Worm (Caenorhabditis elegans) whole organism, early embryonic: ENCODE results near the gene F38B6.8.

Source experiments
- B0310.2 ChIP-seq: sonication (generic microtip); optimal IDR thresholded peaks from 2 replicates; lab custom pipeline; 2016; ENCODE audit warnings: mild to moderate bottlenecking, missing genetic modification characterization, missing compliant biosample characterization
- F13C5.2 ChIP-seq: sonication (generic microtip); optimal IDR thresholded peaks from 2 replicates; lab custom pipeline; 2017; ENCODE audit warnings: mild to moderate bottlenecking, missing genetic modification characterization, inconsistent platforms, missing compliant biosample characterization
- aly-1 ChIP-seq: sonication (generic microtip); optimal IDR thresholded peaks from 2 replicates; lab custom pipeline; 2016; ENCODE audit warnings: missing genetic modification characterization, missing compliant biosample characterization
- ama-1 ChIP-seq: fragments of 150-350 bp; optimal IDR thresholded peaks from 2 replicates; lab custom pipeline; 2014
- ceh-13 ChIP-seq: fragments of 200-800 bp; sonication (Bioruptor generic); optimal IDR thresholded peaks from 2 replicates; lab custom pipeline; 2018; ENCODE audit warnings: mild to moderate bottlenecking, missing genetic modification characterization, missing compliant biosample characterization
- ceh-36 ChIP-seq: sonication (generic microtip); optimal IDR thresholded peaks from 2 replicates; lab custom pipeline; 2016; ENCODE audit warnings: missing genetic modification characterization, inconsistent platforms, missing compliant biosample characterization
- ets-7 ChIP-seq: sonication (generic microtip); optimal IDR thresholded peaks from 2 replicates; lab custom pipeline; 2016; ENCODE audit warnings: missing genotype, missing genetic modification characterization, missing compliant biosample characterization
- flt-1 ChIP-seq: fragments of 200-800 bp; sonication (Bioruptor generic); IDR thresholded peaks from 2 replicates; pipeline ENCODE4 v1.3.6; 2022; ENCODE audit warnings: missing genetic modification characterization, missing compliant biosample characterization
- hmbx-1 ChIP-seq: sonication (generic microtip); optimal IDR thresholded peaks from 2 replicates; lab custom pipeline; 2016; ENCODE audit warnings: mild to moderate bottlenecking, missing genetic modification characterization, missing compliant biosample characterization
- hmg-4 ChIP-seq: fragments of 200-800 bp; sonication (Bioruptor generic); optimal IDR thresholded peaks from 2 replicates; lab custom pipeline; 2018; ENCODE audit warnings: mild to moderate bottlenecking, missing genetic modification characterization, missing compliant biosample characterization
- hnd-1 ChIP-seq: sonication (generic microtip); optimal IDR thresholded peaks from 2 replicates; lab custom pipeline; 2016; ENCODE audit warnings: missing genetic modification characterization, missing compliant biosample characterization
- pes-1 ChIP-seq: fragments of 200-800 bp; sonication (Bioruptor generic); IDR thresholded peaks from 2 replicates; pipeline ENCODE4 v1.3.6; 2022; ENCODE audit warnings: missing genetic modification reagents, missing genetic modification characterization, missing compliant biosample characterization
- scrt-1 ChIP-seq: fragments of 200-800 bp; sonication (Bioruptor generic); IDR thresholded peaks from 2 replicates; pipeline ENCODE4 v1.3.6; 2022; ENCODE audit warnings: missing genetic modification characterization, missing compliant biosample characterization
- sea-1 ChIP-seq: fragments of 200-800 bp; sonication (Bioruptor generic); conservative IDR thresholded peaks from 2 replicates; pipeline ENCODE4 v1.3.6; 2022; ENCODE audit warnings: missing genetic modification characterization, missing compliant biosample characterization
- tbx-11 ChIP-seq: fragments of 200-800 bp; sonication (Bioruptor generic); IDR thresholded peaks from 2 replicates; pipeline ENCODE4 v1.3.6; 2022; ENCODE audit warnings: missing genetic modification characterization, missing compliant biosample characterization
- tbx-37 ChIP-seq: fragments of 200-800 bp; sonication (Bioruptor generic); conservative IDR thresholded peaks from 2 replicates; pipeline ENCODE4 v1.3.6; 2022; ENCODE audit warnings: missing genetic modification reagents, missing genetic modification characterization, missing compliant biosample characterization
- tra-4 ChIP-seq: sonication (generic microtip); optimal IDR thresholded peaks from 2 replicates; lab custom pipeline; 2017; ENCODE audit warnings: missing genetic modification characterization, missing compliant biosample characterization

Gene F38B6.8

DNA sequence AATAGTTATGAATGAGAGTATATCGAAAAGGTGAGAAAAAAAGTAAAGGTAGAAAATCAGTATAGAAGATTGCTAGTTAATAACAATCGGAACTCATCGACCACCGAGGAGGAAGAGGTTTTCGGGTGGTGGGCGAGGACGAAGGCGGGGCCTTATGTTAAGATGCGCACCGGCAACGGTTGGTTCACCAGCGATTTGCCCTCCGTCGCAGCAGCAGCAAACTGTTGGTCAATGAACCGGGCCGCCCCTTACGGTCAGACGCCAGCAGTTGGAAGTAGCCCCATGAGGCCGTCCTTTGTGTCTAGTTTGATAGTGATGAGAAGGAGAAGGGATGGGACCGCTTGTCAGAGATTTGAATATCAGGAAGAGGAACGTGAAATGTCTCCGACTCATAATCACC is 13.7 kb downstream of the F38B6.8 start, which contains the start of gene nhr-137:
Gene nhr-137, minus strand, starts transcription at position 101 of the 400 bp plus-strand sequence.
- TF ChIP-seq tra-4 (no peak), pes-1 (GFP tag; lab: Robert Waterston, UW) (no peak), B0310.2 (no peak), hmbx-1 (no peak), scrt-1 (no peak), F13C5.2 (tag; lab: Kevin White, UChicago) (no peak), aly-1 (tag; lab: Kevin White, UChicago) (no peak), hnd-1 (tag; lab: Kevin White, UChicago) (no peak), tbx-37 (no peak), tbx-11 (GFP tag; lab: Robert Waterston, UW) (no peak), ceh-36 (no peak), sea-1 (GFP tag; lab: Robert Waterston, UW) (no peak), flt-1 (GFP tag; lab: Robert Waterston, UW) (no peak), ets-7 (tag; lab: Kevin White, UChicago) (no peak), ceh-13 (GFP tag; lab: Kevin White, UChicago) (no peak)

- TF ChIP-seq B0310.2, result no peak
- no peak for TF ChIP-seq flt-1 (GFP tag; lab: Robert Waterston, UW)
- TF ChIP-seq tbx-37, result no peak
- TF ChIP-seq tbx-11 (GFP tag; lab: Robert Waterston, UW), result no peak
- TF ChIP-seq ceh-36, result no peak
- TF ChIP-seq ama-1 (lab: Kevin White, UChicago), result no peak
- TF ChIP-seq hmg-4 (GFP tag; lab: Kevin White, UChicago), result no peak
- no peak for TF ChIP-seq scrt-1
- no peak for TF ChIP-seq F13C5.2 (tag; lab: Kevin White, UChicago)
- TF ChIP-seq tra-4, result no peak
- no peak for TF ChIP-seq hmbx-1
- no peak for TF ChIP-seq aly-1 (tag; lab: Kevin White, UChicago)
- TF ChIP-seq ceh-13 (GFP tag; lab: Kevin White, UChicago), result no peak
- TF ChIP-seq sea-1 (GFP tag; lab: Robert Waterston, UW), result no peak
- no peak for TF ChIP-seq ets-7 (tag; lab: Kevin White, UChicago)
- TF ChIP-seq hnd-1 (tag; lab: Kevin White, UChicago), result no peak
- TF ChIP-seq pes-1 (GFP tag; lab: Robert Waterston, UW), result no peak
These were observed 15.1 kb downstream of the F38B6.8 start for ce11 chrX:6667468-6667867.

DNA sequence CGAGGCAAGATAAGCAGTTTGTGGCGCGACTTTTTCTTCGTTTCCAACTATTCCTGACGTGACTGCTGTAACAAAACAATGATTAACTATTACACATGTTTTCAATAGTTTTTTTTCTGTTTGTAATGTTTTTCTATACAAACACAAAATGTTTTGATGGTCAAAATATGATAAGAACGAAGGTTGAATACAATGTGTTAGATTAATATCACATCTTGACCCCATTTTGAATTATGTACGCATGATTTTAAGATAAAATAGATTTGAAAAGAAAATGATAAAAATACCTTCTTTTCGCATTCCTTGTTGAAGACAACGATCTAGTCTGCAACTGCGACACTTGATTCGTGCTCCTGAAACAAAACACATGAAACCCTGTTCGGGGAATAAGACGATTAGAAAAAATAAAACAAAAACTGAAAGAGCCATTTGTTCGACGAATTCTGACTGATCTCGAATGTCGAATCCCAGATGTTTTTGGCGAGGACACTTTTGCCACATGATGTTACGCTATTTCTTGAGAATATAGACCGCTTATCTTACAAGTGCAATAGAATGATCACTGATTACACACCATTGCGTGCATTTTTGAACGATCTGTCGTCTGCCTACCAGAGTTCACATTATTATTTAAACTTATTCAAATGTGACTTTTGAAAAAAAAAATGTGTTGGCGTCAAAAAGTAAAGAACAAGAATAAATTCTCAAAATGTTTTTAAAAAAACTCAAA is 17.3 kb downstream of the F38B6.8 start:
- TF ChIP-seq scrt-1 (no peak), ets-7 (tag; lab: Kevin White, UChicago) (no peak), sea-1 (GFP tag; lab: Robert Waterston, UW) (no peak), F13C5.2 (tag; lab: Kevin White, UChicago) (no peak)

DNA sequence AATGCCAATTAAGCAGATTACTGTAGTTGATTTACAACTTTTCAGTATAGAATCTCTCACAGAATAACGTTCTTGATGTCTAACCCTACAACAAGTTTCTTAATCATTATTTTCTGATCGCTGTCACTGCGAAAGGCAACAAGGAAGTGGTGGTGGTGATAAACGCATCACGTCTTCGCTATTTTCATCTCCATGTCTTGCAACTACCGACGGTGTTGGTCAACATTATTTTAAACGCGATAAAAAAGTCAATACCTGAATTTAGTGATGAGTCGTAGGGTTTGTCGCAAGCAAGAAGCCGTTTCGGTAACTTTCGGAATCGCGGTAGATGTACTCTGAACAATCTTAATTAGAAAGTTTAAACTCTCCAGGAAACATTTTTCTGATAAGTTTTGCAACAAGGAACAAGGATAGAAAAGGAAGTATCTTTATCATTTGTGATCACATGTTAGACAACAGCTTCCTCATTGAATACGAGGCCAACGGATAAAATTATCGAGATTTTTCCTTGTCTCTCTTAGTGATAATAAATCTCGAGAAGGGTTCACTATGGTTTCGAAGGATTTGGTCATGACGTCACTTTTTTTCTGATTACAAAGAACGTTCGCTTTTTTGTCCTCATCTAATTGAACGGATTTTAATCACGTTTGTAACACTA is 18.7 kb downstream of the F38B6.8 start:
- TF ChIP-seq flt-1 (GFP tag; lab: Robert Waterston, UW) (no peak), scrt-1 (no peak), pes-1 (GFP tag; lab: Robert Waterston, UW) (no peak), tra-4 (no peak), B0310.2 (no peak), ceh-36 (no peak), sea-1 (GFP tag; lab: Robert Waterston, UW) (no peak), tbx-37 (no peak), hmbx-1 (no peak), tbx-11 (GFP tag; lab: Robert Waterston, UW) (no peak), F13C5.2 (tag; lab: Kevin White, UChicago) (no peak), ceh-13 (GFP tag; lab: Kevin White, UChicago) (no peak), hnd-1 (tag; lab: Kevin White, UChicago) (no peak), ets-7 (tag; lab: Kevin White, UChicago) (no peak), ama-1 (lab: Kevin White, UChicago) (no peak), hmg-4 (GFP tag; lab: Kevin White, UChicago) (no peak)

ce11 chrX:6662267-6662666 is 20.3 kb downstream of the F38B6.8 start:
- no peak for TF ChIP-seq hmg-4 (GFP tag; lab: Kevin White, UChicago)
- no peak for TF ChIP-seq ets-7 (tag; lab: Kevin White, UChicago)
- TF ChIP-seq ama-1 (lab: Kevin White, UChicago), result no peak
- TF ChIP-seq B0310.2, result no peak
- TF ChIP-seq scrt-1, result no peak
- TF ChIP-seq hmbx-1, result no peak
- TF ChIP-seq ceh-13 (GFP tag; lab: Kevin White, UChicago), result no peak
- no peak for TF ChIP-seq ceh-36
- no peak for TF ChIP-seq pes-1 (GFP tag; lab: Robert Waterston, UW)
- TF ChIP-seq tbx-37, result no peak
- no peak for TF ChIP-seq F13C5.2 (tag; lab: Kevin White, UChicago)

ce11 chrX:6656770-6657169 is 25.8 kb downstream of the F38B6.8 start:
- TF ChIP-seq sea-1 (GFP tag; lab: Robert Waterston, UW) (no peak), hmbx-1 (no peak), tbx-37 (no peak)

ce11 chrX:6656251-6656650 is 26.3 kb downstream of the F38B6.8 start:
- TF ChIP-seq pes-1 (GFP tag; lab: Robert Waterston, UW) (no peak), aly-1 (tag; lab: Kevin White, UChicago) (no peak), tbx-37 (no peak), hmg-4 (GFP tag; lab: Kevin White, UChicago) (no peak), ets-7 (tag; lab: Kevin White, UChicago) (no peak), ama-1 (lab: Kevin White, UChicago) (no peak), ceh-13 (GFP tag; lab: Kevin White, UChicago) (no peak), B0310.2 (no peak)
